Fruit fly (Drosophila melanogaster) whole organism, embryonic: Measurements from ENCODE around the gene eIF3i.

Experiments
- Ada2b ChIP-seq: fragments of 200-800 bp; sonication (Bioruptor generic); IDR thresholded peaks from 2 replicates; pipeline ENCODE4 v1.3.6; 2022; ENCODE audit warnings: missing biosample characterization, missing genetic modification characterization
- CG1024 ChIP-seq: fragments of 200-800 bp; sonication (Bioruptor generic); IDR thresholded peaks from 2 replicates; pipeline ENCODE4 v1.3.6; 2022; ENCODE audit warnings: missing biosample characterization, missing genetic modification characterization
- CG10366 ChIP-seq: fragments of 200-800 bp; sonication (Bioruptor generic); IDR thresholded peaks from 2 replicates; pipeline ENCODE4 v1.3.6; 2022; ENCODE audit warnings: missing biosample characterization, missing genetic modification characterization
- CG10979 ChIP-seq: fragments of 200-800 bp; sonication (Bioruptor generic); optimal IDR thresholded peaks from 2 replicates; lab custom pipeline; 2018; ENCODE audit warnings: missing biosample characterization, mild to moderate bottlenecking, missing genetic modification characterization, moderate library complexity
- CG11456 ChIP-seq: fragments of 200-800 bp; sonication (Bioruptor generic); IDR thresholded peaks from 3 replicates; pipeline ENCODE4 v1.3.6; 2022; ENCODE audit warnings: missing biosample characterization, missing genetic modification characterization
- CG12104 ChIP-seq: fragments of 200-800 bp; sonication (Bioruptor generic); optimal IDR thresholded peaks from 3 replicates; lab custom pipeline; 2016; ENCODE audit warnings: missing biosample characterization, missing genetic modification characterization
- CG15073 ChIP-seq: fragments of 200-800 bp; sonication (Bioruptor generic); optimal IDR thresholded peaks from 2 replicates; lab custom pipeline; 2016; ENCODE audit warnings: missing biosample characterization, missing genetic modification characterization
- CG15479 ChIP-seq: fragments of 200-800 bp; sonication (Bioruptor generic); optimal IDR thresholded peaks from 3 replicates; lab custom pipeline; 2019; ENCODE audit warnings: missing biosample characterization, mild to moderate bottlenecking, missing genetic modification characterization, moderate library complexity
- CG2875 ChIP-seq: fragments of 200-800 bp; sonication (Bioruptor generic); optimal IDR thresholded peaks from 2 replicates; lab custom pipeline; 2017; ENCODE audit warnings: missing biosample characterization, mild to moderate bottlenecking, missing genetic modification characterization, missing genetic modification reagents
- CG34422 ChIP-seq: fragments of 200-800 bp; sonication (Bioruptor generic); IDR thresholded peaks from 3 replicates; pipeline ENCODE4 v1.3.6; 2022; ENCODE audit warnings: missing biosample characterization, missing genetic modification characterization
- CG4617 ChIP-seq: fragments of 200-800 bp; sonication (Bioruptor generic); optimal IDR thresholded peaks from 3 replicates; lab custom pipeline; 2016; ENCODE audit warnings: missing biosample characterization, missing genetic modification characterization, borderline replicate concordance
- CG4730 ChIP-seq: fragments of 200-800 bp; sonication (Bioruptor generic); IDR thresholded peaks from 2 replicates; pipeline ENCODE4 v1.3.6; 2022; ENCODE audit warnings: missing biosample characterization, missing genetic modification characterization
- CG7745 ChIP-seq: fragments of 200-800 bp; sonication (Bioruptor generic); optimal IDR thresholded peaks from 2 replicates; lab custom pipeline; 2018; ENCODE audit warnings: missing biosample characterization, mild to moderate bottlenecking, missing genetic modification characterization, moderate library complexity
- CG7786 ChIP-seq: fragments of 200-800 bp; sonication (Bioruptor generic); optimal IDR thresholded peaks from 2 replicates; lab custom pipeline; 2016; ENCODE audit warnings: missing biosample characterization, missing genetic modification characterization
- CG7928 ChIP-seq: fragments of 200-800 bp; sonication (Bioruptor generic); optimal IDR thresholded peaks from 2 replicates; lab custom pipeline; 2017; ENCODE audit warnings: missing biosample characterization, mild to moderate bottlenecking, missing genetic modification characterization
- CG7987 ChIP-seq: fragments of 200-800 bp; sonication (Bioruptor generic); optimal IDR thresholded peaks from 2 replicates; lab custom pipeline; 2018; ENCODE audit warnings: missing biosample characterization, mild to moderate bottlenecking, missing genetic modification characterization, moderate library complexity
- CrebB ChIP-seq: fragments of 200-800 bp; sonication (Bioruptor generic); optimal IDR thresholded peaks from 3 replicates; lab custom pipeline; 2018; ENCODE audit warnings: missing biosample characterization, mild to moderate bottlenecking, missing genetic modification characterization
- Dad ChIP-seq: fragments of 200-800 bp; sonication (Bioruptor generic); optimal IDR thresholded peaks from 3 replicates; lab custom pipeline; 2016; ENCODE audit warnings: missing biosample characterization, missing genetic modification characterization
- Dfd ChIP-seq, 2 experiments: fragments of >200 bp; optimal IDR thresholded peaks; 2 replicates each; lab custom pipeline; 2017; ENCODE audit warnings: missing biosample characterization in 2 of 2, missing genetic modification characterization in 2 of 2
- E2f2 ChIP-seq: fragments of 200-800 bp; sonication (Bioruptor generic); IDR thresholded peaks from 2 replicates; pipeline ENCODE4 v1.3.6; 2022; ENCODE audit warnings: missing biosample characterization, missing genetic modification characterization
- Fer3 ChIP-seq: fragments of 200-800 bp; sonication (Bioruptor generic); optimal IDR thresholded peaks from 2 replicates; lab custom pipeline; 2018; ENCODE audit warnings: missing biosample characterization, mild to moderate bottlenecking, missing genetic modification characterization, moderate library complexity
- Gsc ChIP-seq: fragments of 200-800 bp; sonication (Bioruptor generic); IDR thresholded peaks from 2 replicates; pipeline ENCODE4 v1.3.6; 2022; ENCODE audit warnings: missing biosample characterization, missing genetic modification characterization
- HLHmδ ChIP-seq: fragments of 200-800 bp; sonication (Bioruptor generic); optimal IDR thresholded peaks from 2 replicates; lab custom pipeline; 2018; ENCODE audit warnings: missing biosample characterization, mild to moderate bottlenecking, missing genetic modification characterization, moderate library complexity
- Hr78 ChIP-seq, 2 experiments: fragments of 200-800 bp in 1 of 2; fragments of >200 bp in 1 of 2; sonication (Bioruptor generic) in 1 of 2; optimal IDR thresholded peaks; 2 replicates each; lab custom pipeline; 2017 to 2019; ENCODE audit warnings: missing biosample characterization in 2 of 2, missing genetic modification characterization in 2 of 2, mild to moderate bottlenecking in 1 of 2, moderate library complexity in 1 of 2
- Jarid2 ChIP-seq: fragments of 200-800 bp; sonication (Bioruptor generic); optimal IDR thresholded peaks from 3 replicates; lab custom pipeline; 2017; ENCODE audit warnings: mild to moderate bottlenecking, missing biosample characterization, missing genetic modification reagents, missing genetic modification characterization
- Max ChIP-seq: fragments of 200-800 bp; sonication (Bioruptor generic); optimal IDR thresholded peaks from 2 replicates; lab custom pipeline; 2016; ENCODE audit warnings: missing biosample characterization, mild to moderate bottlenecking, missing genetic modification characterization
- Mrtf ChIP-seq: fragments of 200-800 bp; sonication (Bioruptor generic); IDR thresholded peaks from 3 replicates; pipeline ENCODE4 v1.3.6; 2022; ENCODE audit warnings: missing biosample characterization, missing genetic modification characterization
- Rfx ChIP-seq: fragments of 200-800 bp; sonication (Bioruptor generic); IDR thresholded peaks from 2 replicates; pipeline ENCODE4 v1.3.6; 2022; ENCODE audit warnings: missing biosample characterization, missing genetic modification characterization
- Rx ChIP-seq: fragments of 200-800 bp; sonication (Bioruptor generic); IDR thresholded peaks from 2 replicates; pipeline ENCODE4 v1.3.6; 2022; ENCODE audit warnings: missing biosample characterization, missing genetic modification characterization
- Six4 ChIP-seq: fragments of 200-800 bp; sonication (Bioruptor generic); optimal IDR thresholded peaks from 2 replicates; lab custom pipeline; 2016; ENCODE audit warnings: missing biosample characterization, missing genetic modification characterization
- Spps ChIP-seq: fragments of 200-800 bp; sonication (Bioruptor generic); optimal IDR thresholded peaks from 2 replicates; lab custom pipeline; 2018; ENCODE audit warnings: missing biosample characterization, mild to moderate bottlenecking, missing genetic modification characterization
- Sry-β ChIP-seq: fragments of 200-800 bp; sonication (Bioruptor generic); optimal IDR thresholded peaks from 2 replicates; lab custom pipeline; 2018; ENCODE audit warnings: missing biosample characterization, mild to moderate bottlenecking, missing genetic modification characterization, moderate library complexity
- Xbp1 ChIP-seq: fragments of 200-800 bp; sonication (Bioruptor generic); optimal IDR thresholded peaks from 3 replicates; lab custom pipeline; 2016; ENCODE audit warnings: missing biosample characterization, mild to moderate bottlenecking, missing genetic modification characterization
- al ChIP-seq: fragments of 200-800 bp; sonication (Bioruptor generic); IDR thresholded peaks from 2 replicates; pipeline ENCODE4 v1.3.6; 2022; ENCODE audit warnings: missing biosample characterization, missing genetic modification characterization
- ap ChIP-seq: fragments of 200-800 bp; sonication (Bioruptor generic); IDR thresholded peaks from 2 replicates; pipeline ENCODE4 v1.3.6; 2022; ENCODE audit warnings: missing biosample characterization, missing genetic modification characterization
- bsh ChIP-seq, 2 experiments: fragments of 200-800 bp; sonication (Bioruptor generic); optimal IDR thresholded peaks; 2 replicates each; lab custom pipeline; 2017 to 2018; ENCODE audit warnings: mild to moderate bottlenecking in 2 of 2, missing biosample characterization in 2 of 2, missing genetic modification characterization in 2 of 2, moderate library complexity in 1 of 2
- dm ChIP-seq: fragments of 200-800 bp; sonication (Bioruptor generic); optimal IDR thresholded peaks from 3 replicates; lab custom pipeline; 2016; ENCODE audit warnings: missing biosample characterization, missing genetic modification characterization
- en ChIP-seq: fragments of 200-800 bp; sonication (Bioruptor generic); optimal IDR thresholded peaks from 2 replicates; lab custom pipeline; 2016; ENCODE audit warnings: missing biosample characterization, missing genetic modification characterization
- esg ChIP-seq: fragments of 200-800 bp; sonication (Bioruptor generic); conservative IDR thresholded peaks from 2 replicates; pipeline ENCODE4 v1.3.6; 2022; ENCODE audit warnings: missing biosample characterization, missing genetic modification characterization
- eve ChIP-seq, 2 experiments: fragments of >200 bp; optimal IDR thresholded peaks; 2 replicates each; lab custom pipeline; 2017; ENCODE audit warnings: missing biosample characterization in 2 of 2, missing genetic modification characterization in 2 of 2
- her ChIP-seq: fragments of 200-800 bp; sonication (Bioruptor generic); optimal IDR thresholded peaks from 2 replicates; lab custom pipeline; 2016; ENCODE audit warnings: missing biosample characterization, missing genetic modification characterization
- ind ChIP-seq: fragments of 200-800 bp; sonication (Bioruptor generic); optimal IDR thresholded peaks from 3 replicates; lab custom pipeline; 2016; ENCODE audit warnings: missing biosample characterization, missing genetic modification characterization
- lilli ChIP-seq: fragments of 200-800 bp; sonication (Bioruptor generic); optimal IDR thresholded peaks from 3 replicates; lab custom pipeline; 2016; ENCODE audit warnings: missing biosample characterization, missing genetic modification characterization
- nau ChIP-seq: fragments of 200-800 bp; sonication (Bioruptor generic); optimal IDR thresholded peaks from 3 replicates; lab custom pipeline; 2017; ENCODE audit warnings: missing biosample characterization, mild to moderate bottlenecking, missing genetic modification characterization, missing genetic modification reagents
- onecut ChIP-seq: fragments of 200-800 bp; sonication (Bioruptor generic); IDR thresholded peaks from 2 replicates; pipeline ENCODE4 v1.3.6; 2022; ENCODE audit warnings: missing biosample characterization, missing genetic modification characterization
- otp ChIP-seq: fragments of 200-800 bp; sonication (Bioruptor generic); IDR thresholded peaks from 3 replicates; pipeline ENCODE4, ENCODE4 v1.3.6; 2022; ENCODE audit warnings: missing biosample characterization, missing genetic modification characterization
- pnt ChIP-seq: fragments of 200-800 bp; sonication (Bioruptor generic); optimal IDR thresholded peaks from 3 replicates; lab custom pipeline; 2016; ENCODE audit warnings: missing biosample characterization, missing genetic modification characterization
- sisA ChIP-seq: fragments of 200-800 bp; sonication (Bioruptor generic); IDR thresholded peaks from 2 replicates; pipeline ENCODE4 v1.3.6; 2022; ENCODE audit warnings: missing biosample characterization, missing genetic modification characterization
- so ChIP-seq: fragments of 200-800 bp; sonication (Bioruptor generic); IDR thresholded peaks from 3 replicates; pipeline ENCODE4 v1.3.6; 2022; ENCODE audit warnings: missing biosample characterization, missing genetic modification characterization
- tap ChIP-seq: fragments of 200-800 bp; optimal IDR thresholded peaks from 3 replicates; lab custom pipeline; 2019; ENCODE audit warnings: missing biosample characterization, mild to moderate bottlenecking, missing genetic modification characterization, moderate library complexity
- trem ChIP-seq: fragments of 200-800 bp; optimal IDR thresholded peaks from 3 replicates; lab custom pipeline; 2019; ENCODE audit warnings: missing biosample characterization, mild to moderate bottlenecking, missing genetic modification characterization, moderate library complexity
- trh ChIP-seq: fragments of 200-800 bp; sonication (Bioruptor generic); optimal IDR thresholded peaks from 2 replicates; lab custom pipeline; 2016; ENCODE audit warnings: missing biosample characterization, missing genetic modification characterization
- vvl ChIP-seq: fragments of 200-800 bp; sonication (Bioruptor generic); IDR thresholded peaks from 2 replicates; pipeline ENCODE4 v1.3.6; 2022; ENCODE audit warnings: missing biosample characterization, missing genetic modification characterization

eIF3i gene

dm6 chr2L:4968767-4969166, 1.2 kb upstream of the eIF3i start, which contains the start of the genes Scox and Polr1C (continued):
- TF ChIP-seq Dad (no peak), CG12104 (GFP tag; lab: Kevin White, UChicago) (no peak), Ada2b (GFP tag; lab: Robert Waterston, UW) (no peak), Hr78 (GFP tag; optimal IDR thresholded peaks at IDR 0.05; lab: Kevin White, UChicago) (no peak), Jarid2 (GFP tag; lab: Kevin White, UChicago) (no peak), Xbp1 (GFP tag; lab: Kevin White, UChicago) (no peak), Gsc (GFP tag; lab: Robert Waterston, UW) (no peak), so (GFP tag; lab: Robert Waterston, UW) (no peak), ap (no peak), pnt (no peak), Mrtf (GFP tag; lab: Robert Waterston, UW) (no peak), nau (GFP tag; lab: Kevin White, UChicago) (no peak), HLHmδ (GFP tag; lab: Kevin White, UChicago) (no peak), trh (no peak), Sry-β (GFP tag; lab: Kevin White, UChicago) (no peak), CG34422 (GFP tag; lab: Robert Waterston, UW) (peak; percentile 18; the same call in 1 of the 3 replicates), Dfd (GFP tag; optimal IDR thresholded peaks at IDR 0.05; lab: Kevin White, UChicago) (no peak), CG15073 (GFP tag; lab: Kevin White, UChicago) (no peak), bsh (GFP tag; optimal IDR thresholded peaks at IDR 0.05; lab: Kevin White, UChicago) (no peak), CG4617 (GFP tag; lab: Kevin White, UChicago) (no peak), CG10979 (tag; lab: Kevin White, UChicago) (no peak), al (GFP tag; lab: Robert Waterston, UW) (no peak), CrebB (tag; lab: Kevin White, UChicago) (no peak), Spps (tag; lab: Kevin White, UChicago) (no peak), CG7987 (GFP tag; lab: Kevin White, UChicago) (no peak), Rx (GFP tag; lab: Robert Waterston, UW) (no peak), CG7745 (tag; lab: Kevin White, UChicago) (no peak), esg (GFP tag; lab: Robert Waterston, UW) (no peak), en (GFP tag; lab: Kevin White, UChicago) (no peak), ind (no peak), CG4730 (no peak), otp (GFP tag; lab: Robert Waterston, UW) (no peak), E2f2 (GFP tag; lab: Robert Waterston, UW) (peak; percentile 34; the same call in 1 of the 2 replicates), CG15479 (GFP tag; lab: Kevin White, UChicago) (no peak), eve (GFP tag; optimal IDR thresholded peaks at IDR 0.05; lab: Kevin White, UChicago) (no peak), sisA (GFP tag; lab: Robert Waterston, UW) (no peak), her (no peak), trem (tag; lab: Kevin White, UChicago) (peak; percentile 7), Max (peak; percentile 33), Fer3 (no peak), CG11456 (GFP tag; lab: Robert Waterston, UW) (no peak), dm (GFP tag; lab: Kevin White, UChicago) (peak; percentile 36), lilli (GFP tag; lab: Kevin White, UChicago) (no peak), onecut (GFP tag; lab: Robert Waterston, UW) (no peak), CG1024 (GFP tag; lab: Robert Waterston, UW) (no peak), vvl (GFP tag; lab: Robert Waterston, UW) (no peak), CG10366 (GFP tag; lab: Robert Waterston, UW) (no peak), CG2875 (GFP tag; lab: Kevin White, UChicago) (no peak), CG7786 (GFP tag; lab: Kevin White, UChicago) (no peak), CG7928 (GFP tag; lab: Kevin White, UChicago) (no peak), Rfx (GFP tag; lab: Robert Waterston, UW) (no peak), tap (no peak), Six4 (GFP tag; lab: Kevin White, UChicago) (no peak)
